Fruit fly (Drosophila melanogaster) whole organism, embryonic: ENCODE data around the gene CG17826.
A peak's percentile ranks its signal among the peaks of the same experiment; 100 is the strongest.

Experiments
- Blimp-1 ChIP-seq: fragments of 200-800 bp; sonication (Bioruptor generic); optimal IDR thresholded peaks from 3 replicates; lab custom pipeline; 2018; ENCODE audit warnings: missing biosample characterization, missing genetic modification characterization, mild to moderate bottlenecking, moderate library complexity, missing genetic modification reagents
- CG10654 ChIP-seq: fragments of 200-800 bp; sonication (Bioruptor generic); optimal IDR thresholded peaks from 2 replicates; lab custom pipeline; 2016; ENCODE audit warnings: missing biosample characterization, missing genetic modification characterization
- CG11695 ChIP-seq: fragments of 200-800 bp; sonication (Bioruptor generic); IDR thresholded peaks from 3 replicates; pipeline ENCODE4 v1.3.6; 2022; ENCODE audit warnings: missing biosample characterization, missing genetic modification characterization
- CG14441 ChIP-seq: fragments of 200-800 bp; sonication (Bioruptor generic); IDR thresholded peaks from 2 replicates; pipeline ENCODE4 v1.3.6; 2022; ENCODE audit warnings: missing biosample characterization, missing genetic modification characterization
- CG14667 ChIP-seq: fragments of 200-800 bp; sonication (Bioruptor generic); IDR thresholded peaks from 2 replicates; pipeline ENCODE4 v1.3.6; 2022; ENCODE audit warnings: missing biosample characterization, missing genetic modification characterization
- CG14860 ChIP-seq: fragments of 200-800 bp; sonication (Bioruptor generic); IDR thresholded peaks from 3 replicates; pipeline ENCODE4 v1.3.6; 2022; ENCODE audit warnings: missing biosample characterization, missing genetic modification characterization; ENCODE audit not compliant: partially characterized antibody
- CG17912 ChIP-seq: fragments of 200-800 bp; sonication (Bioruptor generic); optimal IDR thresholded peaks from 2 replicates; lab custom pipeline; 2018; ENCODE audit warnings: missing biosample characterization, mild to moderate bottlenecking, missing genetic modification characterization
- CG18599 ChIP-seq: fragments of 200-800 bp; sonication (Bioruptor generic); optimal IDR thresholded peaks from 3 replicates; lab custom pipeline; 2017; ENCODE audit warnings: missing biosample characterization, missing genetic modification characterization, mild to moderate bottlenecking, moderate library complexity, missing genetic modification reagents
- CG2129 ChIP-seq: fragments of 200-800 bp; sonication (Bioruptor generic); IDR thresholded peaks from 2 replicates; pipeline ENCODE4 v1.3.6; 2022; ENCODE audit warnings: missing biosample characterization, missing genetic modification characterization; ENCODE audit not compliant: partially characterized antibody
- CG33557 ChIP-seq: fragments of 200-800 bp; sonication (Bioruptor generic); optimal IDR thresholded peaks from 2 replicates; lab custom pipeline; 2019; ENCODE audit warnings: missing biosample characterization, mild to moderate bottlenecking, missing genetic modification characterization, moderate library complexity
- CG34224 ChIP-seq: fragments of 200-800 bp; sonication (Bioruptor generic); IDR thresholded peaks from 3 replicates; pipeline ENCODE4 v1.3.6; 2022; ENCODE audit warnings: missing biosample characterization, missing genetic modification characterization; ENCODE audit not compliant: partially characterized antibody
- CG3847 ChIP-seq: fragments of 200-800 bp; sonication (Bioruptor generic); IDR thresholded peaks from 2 replicates; pipeline ENCODE4 v1.3.6; 2022; ENCODE audit warnings: missing biosample characterization, missing genetic modification characterization
- CG4617 ChIP-seq: fragments of 200-800 bp; sonication (Bioruptor generic); optimal IDR thresholded peaks from 3 replicates; lab custom pipeline; 2016; ENCODE audit warnings: missing biosample characterization, missing genetic modification characterization, borderline replicate concordance
- CG6791 ChIP-seq: fragments of 200-800 bp; sonication (Bioruptor generic); IDR thresholded peaks from 3 replicates; pipeline ENCODE4 v1.3.6; 2022; ENCODE audit warnings: missing biosample characterization, missing genetic modification characterization; ENCODE audit not compliant: partially characterized antibody
- CG7928 ChIP-seq: fragments of 200-800 bp; sonication (Bioruptor generic); optimal IDR thresholded peaks from 2 replicates; lab custom pipeline; 2017; ENCODE audit warnings: missing biosample characterization, mild to moderate bottlenecking, missing genetic modification characterization
- CG7963 ChIP-seq: fragments of 200-800 bp; sonication (Bioruptor generic); IDR thresholded peaks from 3 replicates; pipeline ENCODE4 v1.3.6; 2022; ENCODE audit warnings: missing biosample characterization, missing genetic modification characterization; ENCODE audit not compliant: partially characterized antibody
- CG9727 ChIP-seq: fragments of 200-800 bp; sonication (Bioruptor generic); optimal IDR thresholded peaks from 3 replicates; lab custom pipeline; 2017; ENCODE audit warnings: missing biosample characterization, mild to moderate bottlenecking, missing genetic modification characterization
- CG9817 ChIP-seq: fragments of 200-800 bp; sonication (Bioruptor generic); optimal IDR thresholded peaks from 2 replicates; lab custom pipeline; 2018; ENCODE audit warnings: missing biosample characterization, mild to moderate bottlenecking, missing genetic modification characterization, moderate library complexity
- Dll ChIP-seq: fragments of 200-800 bp; sonication (Bioruptor generic); IDR thresholded peaks from 4 replicates; pipeline ENCODE4 v1.3.6; 2022; ENCODE audit warnings: missing biosample characterization, missing genetic modification characterization; ENCODE audit not compliant: partially characterized antibody
- Dp ChIP-seq: fragments of 200-800 bp; sonication (Bioruptor generic); optimal IDR thresholded peaks from 2 replicates; lab custom pipeline; 2018; ENCODE audit warnings: missing biosample characterization, mild to moderate bottlenecking, missing genetic modification characterization, moderate library complexity
- Dref ChIP-seq: fragments of 200-800 bp; sonication (Bioruptor generic); IDR thresholded peaks from 2 replicates; pipeline ENCODE4 v1.3.6; 2022; ENCODE audit warnings: missing biosample characterization, missing genetic modification characterization
- E2f1 ChIP-seq: fragments of 200-800 bp; sonication (Bioruptor generic); IDR thresholded peaks from 2 replicates; pipeline ENCODE4 v1.3.6; 2022; ENCODE audit warnings: missing biosample characterization, missing genetic modification characterization
- E2f2 ChIP-seq: fragments of 200-800 bp; sonication (Bioruptor generic); IDR thresholded peaks from 2 replicates; pipeline ENCODE4 v1.3.6; 2022; ENCODE audit warnings: missing biosample characterization, missing genetic modification characterization
- Ets65A ChIP-seq: fragments of 200-800 bp; sonication (Bioruptor generic); peaks from one replicate; lab custom pipeline; 2016; ENCODE audit warnings: missing biosample characterization, missing genetic modification characterization
- HLH4C ChIP-seq: fragments of 200-800 bp; sonication (Bioruptor generic); IDR thresholded peaks from 3 replicates; pipeline ENCODE4 v1.3.6; 2022; ENCODE audit warnings: missing biosample characterization, missing genetic modification characterization; ENCODE audit not compliant: partially characterized antibody
- HmgZ ChIP-seq: fragments of 200-800 bp; sonication (Bioruptor generic); optimal IDR thresholded peaks from 2 replicates; lab custom pipeline; 2018; ENCODE audit warnings: missing biosample characterization, mild to moderate bottlenecking, missing genetic modification characterization
- Hsf ChIP-seq: fragments of 200-800 bp; sonication (Bioruptor generic); optimal IDR thresholded peaks from 3 replicates; lab custom pipeline; 2016; ENCODE audit warnings: missing biosample characterization, missing genetic modification characterization
- NC2α ChIP-seq: fragments of 200-800 bp; sonication (Bioruptor generic); optimal IDR thresholded peaks from 2 replicates; lab custom pipeline; 2016; ENCODE audit warnings: missing biosample characterization, missing genetic modification characterization
- NFAT ChIP-seq: fragments of 200-800 bp; sonication (Bioruptor generic); IDR thresholded peaks from 2 replicates; pipeline ENCODE4 v1.3.6; 2022; ENCODE audit warnings: missing biosample characterization, missing genetic modification characterization
- Oli ChIP-seq: fragments of 200-800 bp; sonication (Bioruptor generic); optimal IDR thresholded peaks from 2 replicates; lab custom pipeline; 2018; ENCODE audit warnings: missing biosample characterization, mild to moderate bottlenecking, missing genetic modification characterization, moderate library complexity
- Opbp ChIP-seq: fragments of 200-800 bp; sonication (Bioruptor generic); IDR thresholded peaks from 3 replicates; pipeline ENCODE4 v1.3.6; 2022; ENCODE audit warnings: missing biosample characterization, missing genetic modification characterization; ENCODE audit not compliant: partially characterized antibody
- Six4 ChIP-seq: fragments of 200-800 bp; sonication (Bioruptor generic); optimal IDR thresholded peaks from 2 replicates; lab custom pipeline; 2016; ENCODE audit warnings: missing biosample characterization, missing genetic modification characterization
- Spps ChIP-seq: fragments of 200-800 bp; sonication (Bioruptor generic); optimal IDR thresholded peaks from 2 replicates; lab custom pipeline; 2018; ENCODE audit warnings: missing biosample characterization, mild to moderate bottlenecking, missing genetic modification characterization
- aop ChIP-seq: fragments of 200-800 bp; sonication (Bioruptor generic); IDR thresholded peaks from 2 replicates; pipeline ENCODE4 v1.3.6; 2022; ENCODE audit warnings: missing biosample characterization, missing genetic modification characterization
- bab2 ChIP-seq: fragments of 200-800 bp; sonication (Bioruptor generic); optimal IDR thresholded peaks from 2 replicates; lab custom pipeline; 2016; ENCODE audit warnings: missing biosample characterization, missing genetic modification characterization
- cwo ChIP-seq: fragments of 200-800 bp; sonication (Bioruptor generic); optimal IDR thresholded peaks from 3 replicates; lab custom pipeline; 2017; ENCODE audit warnings: missing biosample characterization, missing genetic modification characterization, mild to moderate bottlenecking, moderate library complexity, missing genetic modification reagents
- dysf ChIP-seq: fragments of 200-800 bp; sonication (Bioruptor generic); IDR thresholded peaks from 3 replicates; pipeline ENCODE4 v1.3.6; 2022; ENCODE audit warnings: missing biosample characterization, missing genetic modification characterization
- ind ChIP-seq: fragments of 200-800 bp; sonication (Bioruptor generic); optimal IDR thresholded peaks from 3 replicates; lab custom pipeline; 2016; ENCODE audit warnings: missing biosample characterization, missing genetic modification characterization
- lbe ChIP-seq: fragments of 200-800 bp; sonication (Bioruptor generic); optimal IDR thresholded peaks from 2 replicates; lab custom pipeline; 2016; ENCODE audit warnings: missing biosample characterization, mild to moderate bottlenecking, missing genetic modification characterization
- lilli ChIP-seq: fragments of 200-800 bp; sonication (Bioruptor generic); optimal IDR thresholded peaks from 3 replicates; lab custom pipeline; 2016; ENCODE audit warnings: missing biosample characterization, missing genetic modification characterization
- mam ChIP-seq: fragments of 200-800 bp; sonication (Bioruptor generic); optimal IDR thresholded peaks from 3 replicates; lab custom pipeline; 2016; ENCODE audit warnings: missing biosample characterization, missing genetic modification characterization
- phol ChIP-seq: fragments of 200-800 bp; sonication (Bioruptor generic); optimal IDR thresholded peaks from 3 replicates; lab custom pipeline; 2018; ENCODE audit warnings: missing biosample characterization, mild to moderate bottlenecking, missing genetic modification characterization, moderate library complexity
- rib ChIP-seq: fragments of 200-800 bp; sonication (Bioruptor generic); IDR thresholded peaks from 2 replicates; pipeline ENCODE4 v1.3.6; 2022; ENCODE audit warnings: missing biosample characterization, missing genetic modification characterization
- tin ChIP-seq: fragments of 200-800 bp; sonication (Bioruptor generic); optimal IDR thresholded peaks from 3 replicates; lab custom pipeline; 2016; ENCODE audit warnings: missing biosample characterization, missing genetic modification characterization
- tll ChIP-seq, 2 experiments: fragments of 200-800 bp in 1 of 2; fragments of >200 bp in 1 of 2; sonication (Bioruptor generic) in 1 of 2; optimal IDR thresholded peaks; 2 replicates each; lab custom pipeline; 2017 to 2019; ENCODE audit warnings: missing biosample characterization in 2 of 2, missing genetic modification characterization in 2 of 2, mild to moderate bottlenecking in 1 of 2, moderate library complexity in 1 of 2
- unc-4 ChIP-seq: fragments of 200-800 bp; sonication (Bioruptor generic); IDR thresholded peaks from 2 replicates; pipeline ENCODE4 v1.3.6; 2022; ENCODE audit warnings: missing biosample characterization, missing genetic modification characterization; ENCODE audit not compliant: partially characterized antibody
- vnd ChIP-seq: fragments of 200-800 bp; sonication (Bioruptor generic); IDR thresholded peaks from 3 replicates; pipeline ENCODE4 v1.3.6; 2022; ENCODE audit warnings: missing biosample characterization, missing genetic modification characterization; ENCODE audit not compliant: partially characterized antibody
- vvl ChIP-seq: fragments of 200-800 bp; sonication (Bioruptor generic); IDR thresholded peaks from 2 replicates; pipeline ENCODE4 v1.3.6; 2022; ENCODE audit warnings: missing biosample characterization, missing genetic modification characterization
- zfh2 ChIP-seq: fragments of 200-800 bp; sonication (Bioruptor generic); optimal IDR thresholded peaks from 2 replicates; lab custom pipeline; 2016; ENCODE audit warnings: missing biosample characterization, missing genetic modification characterization

CG17826 gene

dm6 chr3L:11992960-11993359 is 43.3 kb downstream of the CG17826 start, which contains the start of gene viaf (continued):
- TF ChIP-seq dysf (GFP tag; lab: Robert Waterston, UW) (peak; percentile 57; the same call in 2 of the 3 replicates), CG6791 (GFP tag; lab: Robert Waterston, UW) (peak; percentile 95), CG17912 (GFP tag; lab: Kevin White, UChicago) (peak; percentile 42), HLH4C (GFP tag; lab: Robert Waterston, UW) (peak; percentile 86), Opbp (GFP tag; lab: Robert Waterston, UW) (peak; percentile 97), CG14441 (GFP tag; lab: Robert Waterston, UW) (peak; percentile 30), CG4617 (GFP tag; lab: Kevin White, UChicago) (peak; percentile 88), CG9817 (tag; lab: Kevin White, UChicago) (peak; percentile 16), Dp (GFP tag; lab: Kevin White, UChicago) (peak; percentile 43), CG34224 (GFP tag; lab: Robert Waterston, UW) (peak; percentile 87), Blimp-1 (GFP tag; lab: Kevin White, UChicago) (no peak), vvl (GFP tag; lab: Robert Waterston, UW) (peak; percentile 77), ind (GFP tag; lab: Kevin White, UChicago) (peak; percentile 57), Six4 (GFP tag; lab: Kevin White, UChicago) (peak; percentile 45), phol (tag; lab: Kevin White, UChicago) (peak; percentile 69), CG9727 (GFP tag; lab: Kevin White, UChicago) (peak; percentile 43), tll (GFP tag; optimal IDR thresholded peaks at IDR 0.05; lab: Kevin White, UChicago) (no peak), Hsf (peak; percentile 45), Spps (peak; percentile 20), CG10654 (GFP tag; lab: Kevin White, UChicago) (peak; percentile 49), mam (GFP tag; lab: Kevin White, UChicago) (peak; percentile 31), CG14667 (GFP tag; lab: Robert Waterston, UW) (no peak), tin (GFP tag; lab: Kevin White, UChicago) (peak; percentile 56), E2f1 (GFP tag; lab: Robert Waterston, UW) (peak; percentile 59; the same call in 1 of the 2 replicates), CG18599 (no peak), bab2 (GFP tag; lab: Kevin White, UChicago) (peak; percentile 18), Ets65A (peak; percentile 86), Oli (tag; lab: Kevin White, UChicago) (no peak), CG11695 (GFP tag; lab: Robert Waterston, UW) (no peak), E2f2 (peak; percentile 58; the same call in 1 of the 2 replicates), Dref (GFP tag; lab: Robert Waterston, UW) (peak; percentile 61), CG14860 (GFP tag; lab: Robert Waterston, UW) (peak; percentile 87), zfh2 (GFP tag; lab: Kevin White, UChicago) (peak; percentile 36), NC2α (no peak), NFAT (GFP tag; lab: Robert Waterston, UW) (peak; percentile 64), CG7963 (peak; percentile 92), unc-4 (GFP tag; lab: Robert Waterston, UW) (peak; percentile 91), Dll (GFP tag; lab: Robert Waterston, UW) (peak; percentile 91), HmgZ (peak; percentile 70), CG7928 (GFP tag; lab: Kevin White, UChicago) (peak; percentile 95), rib (no peak), CG2129 (GFP tag; lab: Robert Waterston, UW) (peak; percentile 78), lilli (GFP tag; lab: Kevin White, UChicago) (peak; percentile 61), CG33557 (GFP tag; lab: Kevin White, UChicago) (peak; percentile 42), CG3847 (0 out of 2 replicates have a peak, but pooled peaks have one; percentile 29), cwo (GFP tag; lab: Kevin White, UChicago) (no peak), lbe (GFP tag; lab: Kevin White, UChicago) (peak; percentile 48), aop (peak; percentile 22; the same call in 1 of the 2 replicates), vnd (peak; percentile 95)
